Worm (Caenorhabditis elegans): Measurements from ENCODE around the gene grl-14.

Gene grl-14

ce11 chrV:20861080-20861479 is 35.7 kb downstream of the grl-14 start, which contains the start of gene try-4:
Gene try-4 (minus strand): TSS chrV:20861153.
- no peak for TF ChIP-seq sea-2 (GFP tag; optimal IDR thresholded peaks at IDR 0.05)
- TF ChIP-seq nhr-25 (tag; optimal IDR thresholded peaks at IDR 0.05): peak; percentile 55

ce11 chrV:20862681-20863080 is 37.3 kb downstream of the grl-14 start, which contains the start of gene twk-35:
Gene twk-35 (plus strand): TSS chrV:20862981.
- no peak for TF ChIP-seq egl-5 (tag; optimal IDR thresholded peaks at IDR 0.05)
- TF ChIP-seq snpc-4 (tag; optimal IDR thresholded peaks at IDR 0.05): no peak

- TF ChIP-seq elt-2 (tag; optimal IDR thresholded peaks at IDR 0.05): peak; percentile 81
- TF ChIP-seq tbx-2 (tag; optimal IDR thresholded peaks at IDR 0.05): no peak
- no peak for TF ChIP-seq nhr-28 (tag; optimal IDR thresholded peaks at IDR 0.05)
- peak; percentile 39 for TF ChIP-seq pqm-1 (tag; optimal IDR thresholded peaks at IDR 0.05)
- TF ChIP-seq ceh-9 (tag; optimal IDR thresholded peaks at IDR 0.05): no peak
- TF ChIP-seq unc-62 (GFP tag; optimal IDR thresholded peaks at IDR 0.05): no peak
- no peak for TF ChIP-seq nfya-1 (tag; optimal IDR thresholded peaks at IDR 0.05; ENCODE audit: insufficient read depth)
- no peak for TF ChIP-seq nhr-23 (tag; optimal IDR thresholded peaks at IDR 0.05)
Observed at ce11 chrV:20866406-20866805, 41.0 kb downstream of the grl-14 start.

- TF ChIP-seq nhr-28 (tag; optimal IDR thresholded peaks at IDR 0.05) (no peak), pha-4 (tag; optimal IDR thresholded peaks at IDR 0.05) (peak; percentile 8), ceh-16 (tag; optimal IDR thresholded peaks at IDR 0.05) (no peak)
Observed at ce11 chrV:20868329-20868728, 43.0 kb downstream of the grl-14 start, which contains the start of gene F31D4.8. Gene F31D4.8 (minus strand): TSS chrV:20868429.

ce11 chrV:20870633-20871032 is 45.3 kb downstream of the grl-14 start:
- TF ChIP-seq nhr-23 (tag; optimal IDR thresholded peaks at IDR 0.05) (no peak), ama-1 (optimal IDR thresholded peaks at IDR 0.05) (no peak), skn-1 (tag; optimal IDR thresholded peaks at IDR 0.05) (no peak), nhr-43 (tag; optimal IDR thresholded peaks at IDR 0.05; ENCODE audit: poor library complexity, severe bottlenecking) (no peak), ztf-11 (tag; optimal IDR thresholded peaks at IDR 0.05) (no peak), elt-3 (tag; optimal IDR thresholded peaks at IDR 0.05) (no peak)

- TF ChIP-seq fkh-10 (GFP tag; optimal IDR thresholded peaks at IDR 0.05) (no peak), fkh-2 (tag; optimal IDR thresholded peaks at IDR 0.05) (no peak), pqm-1 (tag; optimal IDR thresholded peaks at IDR 0.05) (no peak), ztf-4 (tag; optimal IDR thresholded peaks at IDR 0.05) (no peak), mdl-1 (tag; optimal IDR thresholded peaks at IDR 0.05) (no peak), nhr-237 (tag; optimal IDR thresholded peaks at IDR 0.05) (no peak), hmg-11 (tag; optimal IDR thresholded peaks at IDR 0.05) (no peak), ceh-9 (tag; optimal IDR thresholded peaks at IDR 0.05) (no peak), ztf-11 (tag; optimal IDR thresholded peaks at IDR 0.05) (no peak), ceh-16 (tag; optimal IDR thresholded peaks at IDR 0.05) (no peak), aly-2 (tag; optimal IDR thresholded peaks at IDR 0.05) (no peak), nhr-12 (tag; optimal IDR thresholded peaks at IDR 0.05) (no peak), nhr-23 (tag; optimal IDR thresholded peaks at IDR 0.05) (no peak)
Observed at ce11 chrV:20871194-20871593, 45.8 kb downstream of the grl-14 start.

ce11 chrV:20873144-20873543 is 47.8 kb downstream of the grl-14 start:
- TF ChIP-seq R02D3.7 (tag; optimal IDR thresholded peaks at IDR 0.05) (no peak), hmg-11 (tag; optimal IDR thresholded peaks at IDR 0.05) (peak; percentile 45), egl-27 (tag; optimal IDR thresholded peaks at IDR 0.05) (no peak), fkh-10 (GFP tag; optimal IDR thresholded peaks at IDR 0.05) (peak; percentile 81), nhr-28 (tag; optimal IDR thresholded peaks at IDR 0.05) (no peak), nfya-1 (tag; optimal IDR thresholded peaks at IDR 0.05; ENCODE audit: insufficient read depth) (peak; percentile 20)

- TF ChIP-seq egl-27 (tag; optimal IDR thresholded peaks at IDR 0.05): no peak
- TF ChIP-seq hmg-11 (tag; optimal IDR thresholded peaks at IDR 0.05): no peak
- no peak for TF ChIP-seq egl-5 (tag; optimal IDR thresholded peaks at IDR 0.05)
- TF ChIP-seq fos-1 (tag; optimal IDR thresholded peaks at IDR 0.05): no peak
- no peak for TF ChIP-seq ceh-16 (tag; optimal IDR thresholded peaks at IDR 0.05)
- TF ChIP-seq ztf-11 (tag; optimal IDR thresholded peaks at IDR 0.05): no peak
- TF ChIP-seq skn-1 (tag; optimal IDR thresholded peaks at IDR 0.05): no peak
- no peak for TF ChIP-seq elt-1 (tag; optimal IDR thresholded peaks at IDR 0.05)
Observed at ce11 chrV:20875324-20875723, 50.0 kb downstream of the grl-14 start.
